Worm (Caenorhabditis elegans) whole organism, midembryonic: ENCODE data around the gene R186.3.

Experiments
- T22C8.4 ChIP-seq: fragments of 200-800 bp; sonication (Bioruptor generic); IDR thresholded peaks from 2 replicates; pipeline ENCODE4 v1.3.6; 2022; ENCODE audit warnings: missing genetic modification characterization, missing compliant biosample characterization
- flt-1 ChIP-seq: fragments of 200-800 bp; sonication (Bioruptor generic); IDR thresholded peaks from 2 replicates; pipeline ENCODE4 v1.3.6; 2022; ENCODE audit warnings: missing genetic modification characterization, missing compliant biosample characterization
- klf-2 ChIP-seq: fragments of 200-800 bp; sonication (Bioruptor generic); conservative IDR thresholded peaks from 2 replicates; pipeline ENCODE4 v1.3.6; 2022; ENCODE audit warnings: missing genetic modification reagents, missing genetic modification characterization, missing compliant biosample characterization
- med-1 ChIP-seq: sonication (generic microtip); optimal IDR thresholded peaks from 2 replicates; lab custom pipeline; 2017; ENCODE audit warnings: missing genetic modification characterization, mild to moderate bottlenecking, missing compliant biosample characterization, antibody characterized with exemption, missing genetic modification reagents; ENCODE audit not compliant: insufficient read depth
- ref-1 ChIP-seq: fragments of 200-800 bp; sonication (Bioruptor generic); conservative IDR thresholded peaks from 2 replicates; pipeline ENCODE4 v1.3.6; 2022; ENCODE audit warnings: missing genetic modification reagents, missing genetic modification characterization, missing compliant biosample characterization
- tab-1 ChIP-seq: fragments of 200-800 bp; sonication (Bioruptor generic); IDR thresholded peaks from 2 replicates; pipeline ENCODE4 v1.3.6; 2022; ENCODE audit warnings: missing genetic modification characterization, missing compliant biosample characterization
- ztf-23 ChIP-seq: fragments of 200-800 bp; sonication (Bioruptor generic); IDR thresholded peaks from 2 replicates; pipeline ENCODE4 v1.3.6; 2022; ENCODE audit warnings: missing genetic modification reagents, missing genetic modification characterization, missing compliant biosample characterization
- ztf-29 ChIP-seq: fragments of 200-800 bp; sonication (Bioruptor generic); IDR thresholded peaks from 2 replicates; pipeline ENCODE4 v1.3.6; 2022; ENCODE audit warnings: missing genetic modification reagents, missing genetic modification characterization, missing compliant biosample characterization

DNA sequence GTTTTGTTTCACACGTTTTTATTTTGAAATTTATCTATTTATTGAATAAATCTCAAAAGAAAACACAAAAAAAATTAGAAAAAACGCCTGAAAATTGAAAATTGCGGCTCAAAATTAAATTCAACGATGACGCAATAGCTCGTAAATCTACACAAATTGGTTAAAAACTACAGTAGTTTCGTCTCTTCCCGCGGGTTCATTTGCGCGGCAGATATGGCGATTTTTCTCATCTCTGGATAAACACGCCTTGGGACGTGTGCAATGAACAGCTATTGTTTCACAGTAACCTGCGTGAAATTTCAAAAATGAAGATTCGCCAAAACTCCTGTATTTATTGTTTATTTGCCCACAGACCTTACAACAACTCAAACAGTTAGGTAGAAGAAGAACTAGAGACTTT is 42.3 kb upstream of the R186.3 start:
- TF ChIP-seq flt-1 (GFP tag; lab: Robert Waterston, UW), result no peak
- no peak for TF ChIP-seq T22C8.4 (GFP tag; lab: Robert Waterston, UW)
- no peak for TF ChIP-seq ref-1
- TF ChIP-seq ztf-23 (GFP tag; lab: Robert Waterston, UW), result no peak
- no peak for TF ChIP-seq klf-2 (GFP tag; lab: Robert Waterston, UW)
- TF ChIP-seq med-1 (GFP tag; lab: Kevin White, UChicago), result no peak
- no peak for TF ChIP-seq tab-1 (GFP tag; lab: Robert Waterston, UW)
- TF ChIP-seq ztf-29 (GFP tag; lab: Robert Waterston, UW), result no peak
